Fruit fly (Drosophila melanogaster) whole organism, wandering third instar larva: ENCODE measurements around the gene CG7523.

Experiments used
- Abd-B ChIP-seq: fragments of >200 bp; optimal IDR thresholded peaks from 2 replicates; lab custom pipeline; 2017; ENCODE audit warnings: missing biosample characterization, missing genetic modification characterization
- CG32264 ChIP-seq: fragments of 200-800 bp; sonication (Bioruptor generic); optimal IDR thresholded peaks from 2 replicates; lab custom pipeline; 2016; ENCODE audit warnings: missing biosample characterization, missing genetic modification characterization
- CG9705 ChIP-seq: fragments of 200-800 bp; sonication (Bioruptor generic); optimal IDR thresholded peaks from 2 replicates; lab custom pipeline; 2018; ENCODE audit warnings: missing biosample characterization, mild to moderate bottlenecking, missing genetic modification characterization
- CrebA ChIP-seq: fragments of 200-800 bp; sonication (Bioruptor generic); optimal IDR thresholded peaks from 2 replicates; lab custom pipeline; 2016; ENCODE audit warnings: missing biosample characterization, mild to moderate bottlenecking, missing genetic modification characterization, borderline replicate concordance
- Dfd ChIP-seq: fragments of >200 bp; optimal IDR thresholded peaks from 2 replicates; lab custom pipeline; 2017; ENCODE audit warnings: missing biosample characterization, missing genetic modification characterization
- Dif ChIP-seq: fragments of 200-275, 200-300 bp; sonication (Bioruptor generic); optimal IDR thresholded peaks from 2 replicates; lab custom pipeline; 2018; ENCODE audit warnings: missing biosample characterization, missing genetic modification characterization; ENCODE audit not compliant: partially characterized antibody
- GATAd ChIP-seq: sonication (Bioruptor generic); optimal IDR thresholded peaks from 2 replicates; lab custom pipeline; 2016; ENCODE audit warnings: missing biosample characterization, missing genetic modification characterization
- HLH106 ChIP-seq: fragments of 200-800 bp; optimal IDR thresholded peaks from 3 replicates; lab custom pipeline; 2019; ENCODE audit warnings: missing biosample characterization, mild to moderate bottlenecking, missing genetic modification characterization, moderate library complexity
- Hnf4 ChIP-seq: fragments of 200-800 bp; sonication (Bioruptor generic); optimal IDR thresholded peaks from 2 replicates; lab custom pipeline; 2016; ENCODE audit warnings: missing biosample characterization, mild to moderate bottlenecking, missing genetic modification characterization
- Hr78 ChIP-seq: fragments of >200 bp; optimal IDR thresholded peaks from 2 replicates; lab custom pipeline; 2017; ENCODE audit warnings: missing biosample characterization, missing genetic modification characterization
- Hr83 ChIP-seq: fragments of 200-300 bp; sonication (Bioruptor generic); optimal IDR thresholded peaks from 2 replicates; lab custom pipeline; 2016; ENCODE audit warnings: missing biosample characterization, mild to moderate bottlenecking, missing genetic modification characterization, moderate library complexity; ENCODE audit not compliant: poor library complexity, severe bottlenecking
- Jra ChIP-seq: sonication (Bioruptor generic); optimal IDR thresholded peaks from 2 replicates; lab custom pipeline; 2016; ENCODE audit warnings: missing biosample characterization, missing genetic modification characterization
- Mio ChIP-seq: sonication (Bioruptor generic); optimal IDR thresholded peaks from 2 replicates; lab custom pipeline; 2016; ENCODE audit warnings: missing biosample characterization, missing genetic modification characterization
- Myc ChIP-seq: fragments of >200 bp; optimal IDR thresholded peaks from 2 replicates; lab custom pipeline; 2017
- N ChIP-seq: fragments of >200 bp; optimal IDR thresholded peaks from 2 replicates; lab custom pipeline; 2018; ENCODE audit warnings: missing biosample characterization, missing external identifiers, missing genetic modification characterization
- OdsH ChIP-seq: fragments of 200-800 bp; sonication (Bioruptor generic); optimal IDR thresholded peaks from 2 replicates; lab custom pipeline; 2016; ENCODE audit warnings: missing biosample characterization, mild to moderate bottlenecking, missing genetic modification characterization
- Rel ChIP-seq, 2 experiments: fragments of 200-800 bp; sonication (Bioruptor generic) in 1 of 2; optimal IDR thresholded peaks; 2 replicates in 1 of 2; 3 replicates in 1 of 2; lab custom pipeline; 2016 to 2019; ENCODE audit warnings: mild to moderate bottlenecking in 2 of 2, missing biosample characterization in 2 of 2, missing genetic modification characterization in 2 of 2, moderate library complexity in 1 of 2
- Sp1 ChIP-seq: fragments of 200-800 bp; sonication (Bioruptor generic); optimal IDR thresholded peaks from 3 replicates; lab custom pipeline; 2019; ENCODE audit warnings: missing biosample characterization, mild to moderate bottlenecking, missing genetic modification characterization, moderate library complexity
- Vsx2 ChIP-seq: fragments of 200-300, 225-300 bp; sonication (Bioruptor generic); optimal IDR thresholded peaks from 2 replicates; lab custom pipeline; 2018; ENCODE audit warnings: missing biosample characterization, missing genetic modification characterization; ENCODE audit not compliant: partially characterized antibody
- br ChIP-seq: fragments of 200-800 bp; sonication (Bioruptor generic); optimal IDR thresholded peaks from 2 replicates; lab custom pipeline; 2016; ENCODE audit warnings: missing biosample characterization, missing genetic modification characterization
- brk ChIP-seq: fragments of 200-800 bp; sonication (Bioruptor generic); optimal IDR thresholded peaks from 2 replicates; lab custom pipeline; 2016; ENCODE audit warnings: missing biosample characterization, mild to moderate bottlenecking, missing genetic modification characterization
- dl ChIP-seq, 2 experiments: fragments of 175-275, 200-275 bp in 1 of 2; fragments of 200-275 bp in 1 of 2; sonication (Bioruptor generic); optimal IDR thresholded peaks; lab custom pipeline; 2018; ENCODE audit warnings: mild to moderate bottlenecking in 2 of 2, missing biosample characterization in 2 of 2, missing genetic modification characterization in 2 of 2, moderate library complexity in 2 of 2; ENCODE audit not compliant: partially characterized antibody in 2 of 2, insufficient read depth in 1 of 2
- dmrt93B ChIP-seq: fragments of 200-800 bp; sonication (Bioruptor generic); optimal IDR thresholded peaks from 2 replicates; lab custom pipeline; 2018; ENCODE audit warnings: missing biosample characterization, mild to moderate bottlenecking, missing genetic modification characterization
- dsf ChIP-seq: sonication (Bioruptor generic); optimal IDR thresholded peaks from 2 replicates; lab custom pipeline; 2016; ENCODE audit warnings: missing biosample characterization, missing genetic modification characterization, borderline replicate concordance
- ey ChIP-seq: fragments of 200-800 bp; sonication (Bioruptor generic); optimal IDR thresholded peaks from 2 replicates; lab custom pipeline; 2016; ENCODE audit warnings: missing biosample characterization, missing genetic modification characterization
- foxo ChIP-seq, 2 experiments: fragments of 200-800 bp; sonication (Bioruptor generic); optimal IDR thresholded peaks; 2 replicates in 1 of 2; 3 replicates in 1 of 2; lab custom pipeline; 2016 to 2017; ENCODE audit warnings: missing biosample characterization in 2 of 2, missing genetic modification characterization in 2 of 2
- fru ChIP-seq: fragments of 200-800 bp; sonication (Bioruptor generic); optimal IDR thresholded peaks from 3 replicates; lab custom pipeline; 2016; ENCODE audit warnings: missing biosample characterization, mild to moderate bottlenecking, missing genetic modification characterization
- h ChIP-seq: fragments of 200-800 bp; sonication (Bioruptor generic); optimal IDR thresholded peaks from 3 replicates; lab custom pipeline; 2016; ENCODE audit warnings: missing biosample characterization, mild to moderate bottlenecking, missing genetic modification characterization
- jim ChIP-seq: fragments of 175-275, 200-325 bp; sonication (Bioruptor generic); optimal IDR thresholded peaks from 2 replicates; lab custom pipeline; 2016; ENCODE audit warnings: missing biosample characterization, mild to moderate bottlenecking, missing genetic modification characterization
- lola ChIP-seq: fragments of >200 bp; optimal IDR thresholded peaks from 2 replicates; lab custom pipeline; 2017; ENCODE audit warnings: missing biosample characterization, missing genetic modification characterization
- pan ChIP-seq: fragments of >200 bp; optimal IDR thresholded peaks from 2 replicates; lab custom pipeline; 2017
- psq ChIP-seq: fragments of 200-800 bp; sonication (Bioruptor generic); optimal IDR thresholded peaks from 3 replicates; lab custom pipeline; 2017; ENCODE audit warnings: missing biosample characterization, mild to moderate bottlenecking, missing genetic modification characterization, moderate library complexity
- rgr ChIP-seq: fragments of 200-800 bp; sonication (Bioruptor generic); optimal IDR thresholded peaks from 3 replicates; lab custom pipeline; 2016; ENCODE audit warnings: missing biosample characterization, mild to moderate bottlenecking, missing genetic modification characterization
- sage ChIP-seq: fragments of 200-800 bp; sonication (Bioruptor generic); optimal IDR thresholded peaks from 2 replicates; lab custom pipeline; 2016; ENCODE audit warnings: missing biosample characterization, mild to moderate bottlenecking, missing genetic modification characterization
- sv ChIP-seq: fragments of 200-800 bp; sonication (Bioruptor generic); optimal IDR thresholded peaks from 3 replicates; lab custom pipeline; 2016; ENCODE audit warnings: missing biosample characterization, missing genetic modification characterization
- tai ChIP-seq: sonication (Bioruptor generic); optimal IDR thresholded peaks from 2 replicates; lab custom pipeline; 2016; ENCODE audit warnings: missing biosample characterization, missing genetic modification characterization
- usp ChIP-seq: fragments of >200 bp; optimal IDR thresholded peaks from 2 replicates; lab custom pipeline; 2017; ENCODE audit warnings: missing biosample characterization, missing genetic modification characterization
- woc ChIP-seq: sonication (Bioruptor generic); optimal IDR thresholded peaks from 2 replicates; lab custom pipeline; 2016; ENCODE audit warnings: missing biosample characterization, mild to moderate bottlenecking, missing genetic modification characterization

CG7523 gene

dm6 chr3R:17705140-17705539 is 34.4 kb upstream of the CG7523 start:
- TF ChIP-seq Rel (GFP tag; optimal IDR thresholded peaks at IDR 0.05; lab: Kevin White, UChicago) (no peak), Rel (tag; optimal IDR thresholded peaks at IDR 0.05; lab: Kevin White, UChicago) (peak; percentile 93), pan (no peak)

dm6 chr3R:17704538-17704854 is 33.8 kb upstream of the CG7523 start:
- TF ChIP-seq woc (GFP tag; lab: Kevin White, UChicago): no peak
- TF ChIP-seq dl (GFP tag; optimal IDR thresholded peaks at IDR 0.05; lab: Kevin White, UChicago; ENCODE audit: insufficient read depth in 1 of 2, partially characterized antibody in 2 of 2): peak in 1 of 2 experiments; percentile 14
- TF ChIP-seq Rel (GFP tag; optimal IDR thresholded peaks at IDR 0.05; lab: Kevin White, UChicago): no peak
- TF ChIP-seq Rel (tag; optimal IDR thresholded peaks at IDR 0.05; lab: Kevin White, UChicago): peak; percentile 41
- no peak for TF ChIP-seq Mio (GFP tag; lab: Kevin White, UChicago)
- TF ChIP-seq fru: peak; percentile 54

dm6 chr3R:17703691-17704537 is 33.2 kb upstream of the CG7523 start:
- TF ChIP-seq Hr83 (peak; percentile 99), Vsx2 (GFP tag; lab: Kevin White, UChicago) (no peak), Mio (GFP tag; lab: Kevin White, UChicago) (peak; percentile 96), HLH106 (tag; lab: Kevin White, UChicago) (peak; percentile 99), CrebA (GFP tag; lab: Kevin White, UChicago) (peak; percentile 98), sv (peak; percentile 99), h (GFP tag; lab: Kevin White, UChicago) (peak; percentile 100), Hnf4 (peak; percentile 100), foxo (GFP tag; optimal IDR thresholded peaks at IDR 0.05; lab: Kevin White, UChicago) (peak; percentile 99 to 100), fru (peak; percentile 100), Hr78 (GFP tag; lab: Kevin White, UChicago) (no peak), sage (peak; percentile 99), Rel (GFP tag; optimal IDR thresholded peaks at IDR 0.05; lab: Kevin White, UChicago) (peak; percentile 99), Rel (tag; optimal IDR thresholded peaks at IDR 0.05; lab: Kevin White, UChicago) (peak; percentile 89), dmrt93B (GFP tag; lab: Kevin White, UChicago) (peak; percentile 99), psq (peak; percentile 99), ey (peak; percentile 100), Abd-B (GFP tag; lab: Kevin White, UChicago) (no peak), br (GFP tag; lab: Kevin White, UChicago) (peak; percentile 100), brk (GFP tag; lab: Kevin White, UChicago) (peak; percentile 99), CG32264 (peak; percentile 100), OdsH (GFP tag; lab: Kevin White, UChicago) (peak; percentile 100), Jra (peak; percentile 99), GATAd (GFP tag; lab: Kevin White, UChicago) (peak; percentile 98), woc (GFP tag; lab: Kevin White, UChicago) (peak; percentile 99), N (no peak), dl (GFP tag; optimal IDR thresholded peaks at IDR 0.05; lab: Kevin White, UChicago; ENCODE audit: insufficient read depth in 1 of 2, partially characterized antibody in 2 of 2) (no peak), tai (peak; percentile 99), CG9705 (peak; percentile 96), Dif (GFP tag; lab: Kevin White, UChicago) (peak; percentile 9), Dfd (GFP tag; lab: Kevin White, UChicago) (peak; percentile 95), rgr (GFP tag; lab: Kevin White, UChicago) (peak; percentile 100), Myc (lab: Kevin White, UChicago) (no peak), pan (no peak), lola (GFP tag; lab: Kevin White, UChicago) (no peak), usp (GFP tag; lab: Kevin White, UChicago) (peak; percentile 38), jim (GFP tag; lab: Kevin White, UChicago) (peak; percentile 76), Sp1 (peak; percentile 100), dsf (GFP tag; lab: Kevin White, UChicago) (peak; percentile 98)
